Worm (Caenorhabditis elegans) whole organism, late embryonic: ENCODE measurements around the gene srg-46.

Experiments
- ama-1 ChIP-seq: fragments of 150-350 bp; optimal IDR thresholded peaks from 2 replicates; lab custom pipeline; 2014
- ceh-30 ChIP-seq: fragments of 150-350 bp; optimal IDR thresholded peaks from 2 replicates; lab custom pipeline; 2014; ENCODE audit warnings: missing biosample characterization, missing genetic modification characterization
- rnt-1 ChIP-seq: sonication (generic microtip); optimal IDR thresholded peaks from 2 replicates; lab custom pipeline; 2016; ENCODE audit warnings: missing genetic modification characterization, missing compliant biosample characterization
- unc-55 ChIP-seq: sonication (generic microtip); optimal IDR thresholded peaks from 2 replicates; lab custom pipeline; 2017; ENCODE audit warnings: missing biosample characterization, missing genetic modification reagents, missing genetic modification characterization

DNA sequence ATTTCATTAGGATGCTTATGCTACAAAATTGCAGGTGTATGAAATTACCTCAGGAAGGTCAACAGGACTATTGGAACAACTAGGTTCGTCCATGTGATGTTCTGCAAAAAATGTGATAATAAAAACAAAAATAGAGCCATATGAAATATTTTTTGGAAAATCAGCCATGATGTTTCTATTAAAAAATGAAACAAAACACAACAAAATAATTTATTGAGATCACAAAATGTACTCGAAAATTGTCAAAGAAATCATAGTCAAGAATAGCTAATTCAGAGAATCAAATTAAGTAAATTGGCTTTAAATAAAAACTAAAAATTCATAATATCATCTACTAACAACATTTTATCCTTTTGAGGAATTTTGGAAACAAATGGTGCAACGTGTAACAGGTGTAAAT lies 32.6 kb upstream of the srg-46 start, which contains the start of gene nhr-129:
- TF ChIP-seq unc-55 (GFP tag; lab: Kevin White, UChicago): no peak
- no peak for TF ChIP-seq ama-1 (lab: Kevin White, UChicago)
- no peak for TF ChIP-seq rnt-1 (tag; lab: Kevin White, UChicago)
- TF ChIP-seq ceh-30 (tag; lab: Kevin White, UChicago): no peak
